Worm (Caenorhabditis elegans) whole organism, young adult: ENCODE data around the gene F56D6.23.

ENCODE experiments used
- ama-1 ChIP-seq, 3 experiments: fragments of 150-350 bp in 1 of 3; sonication (generic microtip) in 2 of 3; optimal IDR thresholded peaks; 2 replicates each; lab custom pipeline; 2014 to 2018; ENCODE audit warnings: missing biosample characterization in 2 of 3, missing genetic modification characterization in 2 of 3, missing genetic modification reagents in 2 of 3
- ceh-58 ChIP-seq: fragments of 200-800 bp; sonication (Bioruptor generic); IDR thresholded peaks from 2 replicates; pipeline ENCODE4 v1.3.6; 2022; ENCODE audit warnings: missing genetic modification characterization, missing compliant biosample characterization
- him-1 ChIP-seq: sonication (generic microtip); optimal IDR thresholded peaks from 2 replicates; lab custom pipeline; 2016; ENCODE audit warnings: missing genotype, missing genetic modification reagents, missing genetic modification characterization, missing compliant biosample characterization
- nfya-2 ChIP-seq: fragments of 200-800 bp; sonication (Bioruptor generic); IDR thresholded peaks from 2 replicates; pipeline ENCODE4 v1.3.6; 2022; ENCODE audit warnings: missing genetic modification reagents, missing genetic modification characterization, missing compliant biosample characterization
- nhr-80 ChIP-seq: sonication (generic microtip); optimal IDR thresholded peaks from 2 replicates; lab custom pipeline; 2016; ENCODE audit warnings: missing genetic modification characterization, missing compliant biosample characterization
- repo-1 ChIP-seq: sonication (generic microtip); optimal IDR thresholded peaks from 2 replicates; lab custom pipeline; 2017; ENCODE audit warnings: mild to moderate bottlenecking, missing genetic modification characterization, missing compliant biosample characterization
- snpc-4 ChIP-seq, 5 experiments: fragments of 150-350 bp in 1 of 5; sonication (generic microtip) in 4 of 5; optimal IDR thresholded peaks; 2 replicates each; lab custom pipeline; 2014 to 2018; ENCODE audit warnings: missing genetic modification characterization in 5 of 5, missing biosample characterization in 3 of 5, antibody characterized with exemption in 2 of 5, mild to moderate bottlenecking in 2 of 5, missing compliant biosample characterization in 2 of 5, missing genotype in 2 of 5, moderate library complexity in 2 of 5, missing genetic modification reagents in 1 of 5
- unc-62 ChIP-seq: fragments of 150-350 bp; optimal IDR thresholded peaks from 2 replicates; lab custom pipeline; 2014; ENCODE audit warnings: missing biosample characterization, missing genetic modification reagents, missing genetic modification characterization

DNA sequence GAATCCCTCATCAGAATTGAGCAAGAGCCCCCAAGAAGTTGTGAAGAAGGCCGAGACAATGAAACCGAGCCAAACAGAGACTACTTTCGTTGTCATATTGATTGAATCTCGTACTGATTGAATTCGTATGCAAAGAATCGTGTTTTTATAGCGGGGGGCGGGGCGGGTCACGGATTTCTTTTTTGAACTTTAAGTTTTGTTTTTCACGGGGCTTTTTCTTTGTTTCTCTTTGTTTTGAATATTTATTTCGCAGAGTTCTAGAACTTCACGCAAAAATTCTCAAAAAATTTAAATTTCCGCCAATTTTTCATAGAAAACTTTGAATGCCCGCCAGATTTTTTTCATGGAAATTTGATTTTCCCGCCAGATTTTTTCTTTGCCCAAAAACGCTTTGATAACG lies 37.8 kb downstream of the F56D6.23 start, which contains the start of gene clec-73:
- TF ChIP-seq repo-1 (tag; lab: Kevin White, UChicago) (no peak), nfya-2 (GFP tag; lab: Robert Waterston, UW) (no peak), unc-62 (GFP tag; lab: Kevin White, UChicago) (no peak), ceh-58 (no peak), nhr-80 (no peak), him-1 (no peak), ama-1 (optimal IDR thresholded peaks at IDR 0.05; lab: Kevin White, UChicago) (no peak), ama-1 (GFP tag; optimal IDR thresholded peaks at IDR 0.05; lab: Kevin White, UChicago) (no peak), snpc-4 (GFP tag; optimal IDR thresholded peaks at IDR 0.05; lab: Kevin White, UChicago) (no peak), snpc-4 (tag; optimal IDR thresholded peaks at IDR 0.05; lab: Kevin White, UChicago) (no peak)
